Worm (Caenorhabditis elegans) whole organism, L1 larva: Measurements from ENCODE around the gene oac-51.
A peak's percentile ranks its signal among the peaks of the same experiment; 100 is the strongest.

ENCODE experiments used
- C04F5.9 ChIP-seq: sonication (generic microtip); optimal IDR thresholded peaks from 2 replicates; lab custom pipeline; 2016; ENCODE audit warnings: missing genetic modification characterization, missing compliant biosample characterization
- C34B4.2 ChIP-seq: sonication (generic microtip); optimal IDR thresholded peaks from 2 replicates; lab custom pipeline; 2017; ENCODE audit warnings: mild to moderate bottlenecking, missing genetic modification characterization, missing compliant biosample characterization
- alr-1 ChIP-seq: fragments of 200-800 bp; sonication (Bioruptor generic); optimal IDR thresholded peaks from 2 replicates; lab custom pipeline; 2018; ENCODE audit warnings: borderline replicate concordance, mild to moderate bottlenecking, missing genetic modification characterization, missing compliant biosample characterization
- ama-1 ChIP-seq: fragments of 150-350 bp; optimal IDR thresholded peaks from 2 replicates; lab custom pipeline; 2014
- blmp-1 ChIP-seq: fragments of 150-350 bp; optimal IDR thresholded peaks from 2 replicates; lab custom pipeline; 2014; ENCODE audit warnings: missing biosample characterization, missing genetic modification characterization
- ceh-63 ChIP-seq: fragments of 200-800 bp; sonication (Bioruptor generic); optimal IDR thresholded peaks from 2 replicates; lab custom pipeline; 2018; ENCODE audit warnings: mild to moderate bottlenecking, missing genetic modification characterization, missing compliant biosample characterization
- ceh-88 ChIP-seq: fragments of 200-800 bp; sonication (Bioruptor generic); IDR thresholded peaks from 2 replicates; pipeline ENCODE4 v1.3.6; 2022; ENCODE audit warnings: missing genetic modification characterization, missing compliant biosample characterization
- ceh-90 ChIP-seq: sonication (generic microtip); optimal IDR thresholded peaks from 2 replicates; lab custom pipeline; 2016; ENCODE audit warnings: missing genetic modification characterization, missing compliant biosample characterization
- ces-1 ChIP-seq: fragments of 150-350 bp; optimal IDR thresholded peaks from 2 replicates; lab custom pipeline; 2014; ENCODE audit warnings: missing biosample characterization, missing genetic modification reagents, missing genetic modification characterization
- dpl-1 ChIP-seq, 3 experiments: fragments of 150-350 bp in 2 of 3; sonication (generic microtip) in 1 of 3; optimal IDR thresholded peaks; 2 replicates each; lab custom pipeline; 2014 to 2017; ENCODE audit warnings: missing biosample characterization in 3 of 3, missing genetic modification characterization in 3 of 3, missing genetic modification reagents in 3 of 3
- efl-1 ChIP-seq, 4 experiments: fragments of 150-350 bp; optimal IDR thresholded peaks in 3 of 4; peaks in 1 of 4; 1 replicate in 1 of 4; 2 replicates in 3 of 4; lab custom pipeline; 2014; ENCODE audit warnings: missing biosample characterization in 2 of 4, missing genetic modification characterization in 2 of 4, missing genetic modification reagents in 2 of 4
- efl-3 ChIP-seq: fragments of 200-800 bp; sonication (Bioruptor generic); optimal IDR thresholded peaks from 2 replicates; lab custom pipeline; 2018; ENCODE audit warnings: mild to moderate bottlenecking, missing genetic modification characterization, missing compliant biosample characterization
- egl-13 ChIP-seq: sonication (generic microtip); optimal IDR thresholded peaks from 2 replicates; lab custom pipeline; 2016; ENCODE audit warnings: missing genotype, missing genetic modification reagents, missing genetic modification characterization, missing compliant biosample characterization
- elt-2 ChIP-seq: sonication (generic microtip); optimal IDR thresholded peaks from 2 replicates; lab custom pipeline; 2016; ENCODE audit warnings: missing genetic modification characterization, mild to moderate bottlenecking, inconsistent platforms, missing compliant biosample characterization, missing genetic modification reagents
- elt-3 ChIP-seq, 6 experiments: fragments of 150-350 bp in 1 of 6; sonication (generic microtip); optimal IDR thresholded peaks; 2 replicates each; lab custom pipeline; 2017 to 2018; ENCODE audit warnings: missing biosample characterization in 6 of 6, missing genetic modification characterization in 6 of 6, inconsistent platforms in 1 of 6
- ets-5 ChIP-seq: fragments of 200-800 bp; sonication (Bioruptor generic); IDR thresholded peaks from 2 replicates; pipeline ENCODE4 v1.3.6; 2022; ENCODE audit warnings: missing genetic modification characterization, missing compliant biosample characterization
- fkh-10 ChIP-seq: sonication (generic microtip); optimal IDR thresholded peaks from 2 replicates; lab custom pipeline; 2017; ENCODE audit warnings: missing biosample characterization, missing genetic modification reagents, missing genetic modification characterization
- fkh-8 ChIP-seq: sonication (generic microtip); optimal IDR thresholded peaks from 2 replicates; lab custom pipeline; 2016; ENCODE audit warnings: mild to moderate bottlenecking, missing genetic modification characterization, missing compliant biosample characterization
- hlh-17 ChIP-seq: fragments of 200-800 bp; sonication (Bioruptor generic); optimal IDR thresholded peaks from 2 replicates; lab custom pipeline; 2018; ENCODE audit warnings: missing genetic modification characterization, mild to moderate bottlenecking, missing compliant biosample characterization, moderate library complexity, borderline replicate concordance
- hlh-4 ChIP-seq: sonication (generic microtip); optimal IDR thresholded peaks from 2 replicates; lab custom pipeline; 2016; ENCODE audit warnings: mild to moderate bottlenecking, missing genetic modification characterization, missing compliant biosample characterization
- isw-1 ChIP-seq: fragments of 200-800 bp; sonication (Bioruptor generic); IDR thresholded peaks from 2 replicates; pipeline ENCODE4 v1.3.6; 2022; ENCODE audit warnings: missing genetic modification characterization, missing compliant biosample characterization
- lin-14 ChIP-seq: fragments of 200-800 bp; sonication (Bioruptor generic); optimal IDR thresholded peaks from 2 replicates; lab custom pipeline; 2018; ENCODE audit warnings: mild to moderate bottlenecking, missing genetic modification characterization, moderate library complexity, missing compliant biosample characterization
- lin-15B ChIP-seq: fragments of 150-350 bp; sonication (generic microtip); optimal IDR thresholded peaks from 3 replicates; lab custom pipeline; 2014; ENCODE audit warnings: missing biosample characterization, missing genetic modification characterization
- lin-35 ChIP-seq, 2 experiments: fragments of 150-350 bp; optimal IDR thresholded peaks; 2 replicates each; lab custom pipeline; 2014; ENCODE audit warnings: missing biosample characterization in 2 of 2, missing genetic modification characterization in 2 of 2, missing genetic modification reagents in 2 of 2
- lir-3 ChIP-seq: sonication (generic microtip); optimal IDR thresholded peaks from 2 replicates; lab custom pipeline; 2016; ENCODE audit warnings: mild to moderate bottlenecking, missing genetic modification characterization, moderate library complexity, missing compliant biosample characterization; ENCODE audit not compliant: poor library complexity
- mdl-1 ChIP-seq, 2 experiments: fragments of 150-350 bp; optimal IDR thresholded peaks; 2 replicates each; lab custom pipeline; 2014 to 2017; ENCODE audit warnings: missing biosample characterization in 2 of 2, missing genetic modification characterization in 2 of 2, inconsistent platforms in 1 of 2
- mep-1 ChIP-seq: fragments of 150-350 bp; optimal IDR thresholded peaks from 2 replicates; lab custom pipeline; 2014; ENCODE audit warnings: missing biosample characterization, missing genetic modification characterization
- nhr-11 ChIP-seq: fragments of 150-350 bp; optimal IDR thresholded peaks from 2 replicates; lab custom pipeline; 2014; ENCODE audit warnings: missing biosample characterization, missing genetic modification characterization
- nhr-28 ChIP-seq: fragments of 150-350 bp; optimal IDR thresholded peaks from 2 replicates; lab custom pipeline; 2014; ENCODE audit warnings: missing biosample characterization, missing genetic modification characterization
- nhr-71 ChIP-seq: sonication (generic microtip); optimal IDR thresholded peaks from 2 replicates; lab custom pipeline; 2016; ENCODE audit warnings: mild to moderate bottlenecking, missing genetic modification characterization, moderate library complexity, missing compliant biosample characterization
- nhr-77 ChIP-seq: fragments of 150-350 bp; optimal IDR thresholded peaks from 2 replicates; lab custom pipeline; 2014; ENCODE audit warnings: missing biosample characterization, missing genetic modification characterization
- nhr-84 ChIP-seq: sonication (generic microtip); optimal IDR thresholded peaks from 2 replicates; lab custom pipeline; 2017; ENCODE audit warnings: missing biosample characterization, missing genetic modification characterization
- pax-3 ChIP-seq: fragments of 200-800 bp; sonication (Bioruptor generic); optimal IDR thresholded peaks from 2 replicates; lab custom pipeline; 2018; ENCODE audit warnings: mild to moderate bottlenecking, missing genetic modification characterization, moderate library complexity, missing compliant biosample characterization
- skn-1 ChIP-seq: fragments of 150-350 bp; optimal IDR thresholded peaks from 2 replicates; lab custom pipeline; 2014; ENCODE audit warnings: missing biosample characterization, missing genetic modification characterization
- snu-23 ChIP-seq: sonication (generic microtip); optimal IDR thresholded peaks from 2 replicates; lab custom pipeline; 2016; ENCODE audit warnings: missing genetic modification characterization, missing compliant biosample characterization
- sox-4 ChIP-seq: sonication (generic microtip); optimal IDR thresholded peaks from 2 replicates; lab custom pipeline; 2016; ENCODE audit warnings: missing genetic modification characterization, missing compliant biosample characterization
- sup-37 ChIP-seq: fragments of 200-800 bp; sonication (Bioruptor generic); optimal IDR thresholded peaks from 2 replicates; lab custom pipeline; 2018; ENCODE audit warnings: mild to moderate bottlenecking, missing genetic modification characterization, missing compliant biosample characterization
- tlp-1 ChIP-seq: fragments of 150-350 bp; optimal IDR thresholded peaks from 2 replicates; lab custom pipeline; 2014; ENCODE audit warnings: missing biosample characterization, missing genetic modification characterization
- unc-62 ChIP-seq: fragments of 150-350 bp; optimal IDR thresholded peaks from 2 replicates; lab custom pipeline; 2014; ENCODE audit warnings: missing biosample characterization, missing genetic modification reagents, missing genetic modification characterization
- unc-86 ChIP-seq: sonication (generic microtip); optimal IDR thresholded peaks from 2 replicates; lab custom pipeline; 2016; ENCODE audit warnings: missing genetic modification characterization, missing compliant biosample characterization
- unc-98 ChIP-seq: fragments of 200-800 bp; sonication (Bioruptor generic); IDR thresholded peaks from 2 replicates; pipeline ENCODE4 v1.3.6; 2022; ENCODE audit warnings: missing genetic modification characterization, missing compliant biosample characterization
- ztf-11 ChIP-seq, 2 experiments: sonication (generic microtip); optimal IDR thresholded peaks; 2 replicates each; lab custom pipeline; 2016 to 2017; ENCODE audit warnings: missing genetic modification characterization in 2 of 2, missing biosample characterization in 1 of 2, missing compliant biosample characterization in 1 of 2

Gene oac-51

DNA sequence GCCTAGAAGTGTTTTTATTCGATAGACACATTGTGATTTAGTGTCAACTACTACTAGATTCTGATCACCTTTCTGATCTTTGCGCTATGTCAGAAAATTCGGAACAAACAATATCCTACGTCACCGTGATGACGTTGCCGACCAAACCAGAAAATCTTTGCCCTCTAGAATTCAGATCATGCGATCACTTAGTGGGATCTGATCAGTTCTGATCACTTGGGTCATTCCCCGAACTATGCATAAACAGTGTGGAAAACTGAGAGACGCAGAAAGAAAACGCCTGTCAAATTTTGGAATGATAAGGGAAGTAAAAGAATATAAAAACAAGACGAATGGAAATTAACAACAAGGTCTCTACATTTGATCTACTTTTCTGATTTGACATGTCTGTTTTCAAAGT lies 42.0 kb upstream of the oac-51 start, which contains the start of gene F15E6.3 (continued):
- no peak for TF ChIP-seq nhr-28 (tag; lab: Kevin White, UChicago)
- TF ChIP-seq, all 84 proteins: peak for 14

DNA sequence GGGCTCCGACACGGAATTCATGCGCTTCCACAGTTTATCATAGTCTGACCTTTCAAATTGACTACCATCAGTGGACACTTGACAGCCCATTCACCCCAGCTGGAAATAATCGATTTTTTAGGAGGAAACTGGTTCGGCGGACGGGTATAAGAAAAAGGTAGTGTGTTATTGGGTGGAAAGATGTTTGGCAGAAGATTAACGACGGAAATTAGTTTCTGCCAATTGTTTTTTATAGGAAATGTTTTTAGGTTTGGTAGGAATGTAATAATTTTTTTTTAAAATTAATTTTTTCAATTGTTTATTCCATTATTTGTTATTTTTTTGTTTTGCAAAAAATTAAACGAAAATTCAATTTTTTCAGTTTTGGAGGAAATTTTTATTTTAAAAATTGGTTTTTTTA lies 37.6 kb upstream of the oac-51 start, which contains the start of gene F15E6.9:
Gene F15E6.9 (minus strand): TSS at position 101 of the 400 bp plus-strand sequence.
- TF ChIP-seq nhr-77 (tag; lab: Kevin White, UChicago), result no peak
- no peak for TF ChIP-seq pax-3 (tag; lab: Kevin White, UChicago)
- no peak for TF ChIP-seq ztf-11 (tag; optimal IDR thresholded peaks at IDR 0.05; lab: Kevin White, UChicago)
- TF ChIP-seq lin-14 (GFP tag; lab: Kevin White, UChicago), result no peak
- TF ChIP-seq hlh-17 (GFP tag; lab: Kevin White, UChicago), result no peak
- TF ChIP-seq mdl-1 (tag; optimal IDR thresholded peaks at IDR 0.05; lab: Kevin White, UChicago), result no peak
- TF ChIP-seq ama-1 (lab: Kevin White, UChicago), result no peak
- TF ChIP-seq fkh-8 (tag; lab: Kevin White, UChicago), result no peak
- TF ChIP-seq dpl-1 (GFP tag; optimal IDR thresholded peaks at IDR 0.05; lab: Kevin White, UChicago), result no peak
- no peak for TF ChIP-seq unc-62
- TF ChIP-seq ceh-90 (tag; lab: Kevin White, UChicago), result no peak

DNA sequence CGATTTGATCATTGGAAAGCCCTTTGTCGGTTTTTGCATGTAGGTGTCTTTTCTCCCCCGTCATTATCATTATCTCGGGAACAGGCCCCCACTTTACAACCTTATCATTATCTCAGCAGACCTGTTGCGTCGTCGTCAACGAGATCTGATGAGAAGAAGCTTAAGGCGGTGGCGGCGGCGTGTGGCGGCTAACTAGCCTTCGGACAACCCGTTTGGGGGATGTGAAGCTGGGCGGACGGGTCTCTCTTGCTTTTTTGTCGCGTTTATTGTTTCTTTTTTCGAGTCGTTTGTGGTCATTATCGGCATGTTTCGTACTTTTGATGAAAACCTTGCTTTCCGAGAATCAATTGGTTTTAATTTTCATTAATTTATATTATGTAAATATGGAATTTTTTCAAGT lies 36.6 kb upstream of the oac-51 start:
- no peak for TF ChIP-seq unc-98 (GFP tag; lab: Robert Waterston, UW)
- TF ChIP-seq ceh-88, result no peak
- no peak for TF ChIP-seq ceh-90 (tag; lab: Kevin White, UChicago)
- TF ChIP-seq elt-3 (tag; optimal IDR thresholded peaks at IDR 0.05; lab: Kevin White, UChicago), result no peak
- TF ChIP-seq blmp-1, result peak; percentile 40
- TF ChIP-seq efl-1 (optimal IDR thresholded peaks at IDR 0.05; lab: Kevin White, UChicago), result no peak
- peak in 1 of 2 experiments; percentile 30 for TF ChIP-seq efl-1 (GFP tag; optimal IDR thresholded peaks at IDR 0.05 in 1 of 2; lab: Kevin White, UChicago)

DNA sequence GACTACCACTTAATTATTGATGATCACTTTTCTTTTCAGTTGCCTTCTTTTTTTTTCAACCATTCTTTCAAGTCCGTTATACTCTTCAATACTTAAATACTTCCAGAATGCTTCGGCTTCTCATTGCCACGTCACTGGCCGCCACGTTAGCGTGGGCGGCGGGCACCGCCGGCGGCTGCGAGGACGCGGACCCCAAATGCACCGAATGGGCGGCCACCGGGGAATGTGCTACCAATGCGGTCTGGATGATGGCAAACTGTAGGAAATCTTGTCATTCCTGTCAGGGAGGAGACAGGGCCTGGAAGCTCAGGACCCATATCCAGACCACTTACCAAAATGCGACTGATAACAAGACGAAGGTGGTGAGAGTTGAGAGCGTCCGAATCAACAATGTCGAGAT lies 35.4 kb upstream of the oac-51 start, which contains the start of gene lgc-22:
Gene lgc-22 (plus strand): TSS at position 105 of the 400 bp plus-strand sequence.
- no peak for TF ChIP-seq alr-1 (tag; lab: Kevin White, UChicago)
- TF ChIP-seq mep-1 (tag; lab: Kevin White, UChicago), result no peak
- no peak for TF ChIP-seq snu-23 (GFP tag; lab: Kevin White, UChicago)
- TF ChIP-seq efl-1 (optimal IDR thresholded peaks at IDR 0.05; lab: Kevin White, UChicago), result no peak
- TF ChIP-seq efl-1 (GFP tag; optimal IDR thresholded peaks at IDR 0.05 in 1 of 2; lab: Kevin White, UChicago), result no peak
- TF ChIP-seq nhr-84, result no peak
- no peak for TF ChIP-seq skn-1 (tag; lab: Kevin White, UChicago)
- no peak for TF ChIP-seq isw-1 (GFP tag; lab: Robert Waterston, UW)
- TF ChIP-seq hlh-4, result no peak
- no peak for TF ChIP-seq sup-37 (GFP tag; lab: Kevin White, UChicago)
- TF ChIP-seq ceh-63, result no peak
- TF ChIP-seq ceh-88, result no peak
- no peak for TF ChIP-seq nhr-71 (tag; lab: Kevin White, UChicago)
- no peak for TF ChIP-seq efl-3 (GFP tag; lab: Kevin White, UChicago)
- no peak for TF ChIP-seq elt-2 (tag; lab: Kevin White, UChicago)
- TF ChIP-seq ces-1, result no peak
- no peak for TF ChIP-seq lin-35 (GFP tag; optimal IDR thresholded peaks at IDR 0.05; lab: Kevin White, UChicago)
- no peak for TF ChIP-seq elt-3 (tag; optimal IDR thresholded peaks at IDR 0.05; lab: Kevin White, UChicago)
- no peak for TF ChIP-seq C04F5.9
- no peak for TF ChIP-seq fkh-10 (GFP tag; lab: Kevin White, UChicago)
- no peak for TF ChIP-seq sox-4

DNA sequence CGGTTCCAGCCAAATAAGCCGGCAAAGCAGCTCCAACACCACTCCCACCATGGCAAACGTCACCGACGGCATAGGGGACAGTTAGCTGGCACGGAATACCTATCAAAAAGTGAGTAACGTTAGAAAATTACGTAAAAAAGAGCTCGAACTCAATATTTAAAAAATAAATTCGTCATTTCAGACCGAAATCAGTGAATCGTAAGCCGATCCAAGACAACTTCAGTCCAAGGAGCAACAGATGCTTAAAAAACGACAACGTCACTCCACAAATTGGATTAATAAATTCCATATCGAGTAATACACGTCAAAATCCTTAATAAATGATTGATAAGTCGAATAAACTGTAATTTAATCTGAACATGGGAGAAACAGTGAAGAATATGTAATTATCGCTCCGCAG lies 30.3 kb upstream of the oac-51 start:
- no peak for TF ChIP-seq tlp-1
- no peak for TF ChIP-seq nhr-71 (tag; lab: Kevin White, UChicago)
- no peak for TF ChIP-seq unc-86 (tag; lab: Kevin White, UChicago)
- no peak for TF ChIP-seq sup-37 (GFP tag; lab: Kevin White, UChicago)
- no peak for TF ChIP-seq egl-13 (tag; lab: Kevin White, UChicago)
- no peak for TF ChIP-seq C34B4.2
- TF ChIP-seq lin-15B (tag; lab: Kevin White, UChicago), result no peak
- no peak for TF ChIP-seq lir-3
- TF ChIP-seq nhr-77 (tag; lab: Kevin White, UChicago), result no peak
- no peak for TF ChIP-seq ets-5 (GFP tag; lab: Robert Waterston, UW)
- no peak for TF ChIP-seq nhr-11 (tag; lab: Kevin White, UChicago)
- TF ChIP-seq, all 84 proteins: peak for 0
